Worm (Caenorhabditis elegans): ENCODE data around the gene abu-13.

DNA sequence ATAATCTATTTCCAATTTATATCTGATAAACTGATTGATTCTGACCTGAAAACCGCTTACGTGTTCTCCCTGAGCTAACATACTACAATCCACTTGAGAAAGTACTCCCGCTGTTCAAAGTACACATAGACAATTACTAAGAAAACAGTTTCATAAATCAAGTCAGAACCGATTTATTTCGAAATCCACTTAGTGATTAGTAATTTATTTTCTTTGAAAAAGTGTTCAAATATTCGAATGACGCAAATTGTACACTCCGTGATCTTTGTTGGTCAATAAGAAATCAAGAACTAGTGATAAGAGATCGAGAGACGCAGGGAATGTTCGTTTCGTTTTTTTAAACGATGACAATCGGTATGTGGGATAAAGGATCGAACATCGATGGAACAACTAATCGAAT, 46.8 kb upstream of the abu-13 start:
- TF ChIP-seq dao-5 (tag; optimal IDR thresholded peaks at IDR 0.05): no peak
- TF ChIP-seq him-1 (tag; optimal IDR thresholded peaks at IDR 0.05): no peak
- TF ChIP-seq W03F9.2 (tag; optimal IDR thresholded peaks at IDR 0.05): no peak
